Worm (Caenorhabditis elegans): ENCODE results near the gene srd-31.

The srd-31 gene

DNA sequence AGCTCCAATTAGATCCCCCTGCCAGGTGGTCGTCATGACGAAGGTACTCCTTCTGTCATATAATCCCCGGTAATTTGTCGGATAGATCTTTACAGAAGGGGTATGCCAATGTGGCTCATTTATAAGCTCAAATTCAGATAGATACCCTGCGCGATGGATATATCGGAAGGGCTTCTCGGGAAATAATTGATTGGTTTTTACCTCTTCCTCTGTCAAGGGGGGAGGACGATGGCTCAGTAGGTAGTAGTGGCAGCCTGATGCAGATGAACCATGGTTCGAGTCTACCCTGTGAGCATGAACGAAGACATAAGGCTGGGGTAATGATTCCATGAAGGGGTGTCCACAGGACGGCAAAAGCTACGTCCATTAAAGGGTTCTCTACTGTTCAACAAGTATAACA lies 12.6 kb upstream of the srd-31 start:
- TF ChIP-seq T22C8.4 (GFP tag; IDR thresholded peaks at IDR 0.05), result no peak
- TF ChIP-seq ref-1 (GFP tag; conservative IDR thresholded peaks at IDR 0.05), result no peak
- no peak for TF ChIP-seq med-1 (GFP tag; optimal IDR thresholded peaks at IDR 0.05; ENCODE audit: insufficient read depth)

DNA sequence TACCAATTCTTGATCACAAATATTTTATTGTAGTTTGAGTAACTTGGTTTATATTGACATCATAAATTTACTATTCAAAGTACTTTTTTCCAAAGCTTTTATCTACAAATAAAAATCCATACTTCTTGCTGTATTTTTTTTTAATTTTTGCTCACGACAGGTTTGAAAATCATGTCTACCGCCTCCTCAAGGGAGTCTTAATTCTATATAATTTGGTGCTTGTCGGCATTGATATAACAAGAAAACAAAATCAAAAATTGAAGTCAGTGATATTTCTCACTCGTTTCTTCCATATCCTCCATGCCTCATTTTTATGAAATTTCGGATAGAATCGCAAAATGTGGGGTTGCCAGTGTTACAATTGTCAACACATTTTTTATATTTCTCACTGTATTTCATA lies 10.9 kb upstream of the srd-31 start, which contains the start of gene str-47:
Gene str-47, plus strand, starts transcription at position 301 of the 400 bp plus-strand sequence.
- TF ChIP-seq flt-1 (GFP tag; IDR thresholded peaks at IDR 0.05), result no peak
- TF ChIP-seq med-1 (GFP tag; optimal IDR thresholded peaks at IDR 0.05; ENCODE audit: insufficient read depth), result no peak
- no peak for TF ChIP-seq ztf-23 (GFP tag; IDR thresholded peaks at IDR 0.05)
- TF ChIP-seq cog-1 (tag; optimal IDR thresholded peaks at IDR 0.05), result no peak
- no peak for TF ChIP-seq T22C8.4 (GFP tag; IDR thresholded peaks at IDR 0.05)
- no peak for TF ChIP-seq ref-1 (GFP tag; conservative IDR thresholded peaks at IDR 0.05)
- TF ChIP-seq tab-1 (GFP tag; IDR thresholded peaks at IDR 0.05), result no peak
- no peak for TF ChIP-seq ztf-29 (GFP tag; IDR thresholded peaks at IDR 0.05)
- no peak for TF ChIP-seq klf-2 (GFP tag; conservative IDR thresholded peaks at IDR 0.05)

DNA sequence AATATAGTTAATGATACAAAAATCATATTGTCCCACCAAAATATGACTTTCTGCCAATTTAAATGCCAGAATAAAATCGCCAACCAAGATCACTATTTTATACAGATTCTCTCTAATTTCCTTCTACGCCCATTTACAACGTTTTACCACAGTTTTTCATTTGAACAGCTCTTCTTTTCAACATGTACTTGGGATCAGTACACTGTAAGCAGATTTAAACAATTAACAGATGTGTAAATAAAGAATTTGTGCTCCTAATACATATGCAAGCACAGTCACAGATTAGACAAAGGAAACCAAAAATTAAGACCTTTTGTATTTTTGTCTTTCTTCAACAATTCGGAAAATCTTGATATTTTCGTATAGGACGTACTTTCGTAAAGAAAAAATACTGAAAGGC lies 8.9 kb upstream of the srd-31 start, which contains the start of gene F07C4.11:
Gene F07C4.11, minus strand, starts transcription at position 101 of the 400 bp plus-strand sequence.
- TF ChIP-seq ztf-29 (GFP tag; IDR thresholded peaks at IDR 0.05) (no peak), flt-1 (GFP tag; IDR thresholded peaks at IDR 0.05) (no peak), cog-1 (tag; optimal IDR thresholded peaks at IDR 0.05) (no peak), tab-1 (GFP tag; IDR thresholded peaks at IDR 0.05) (no peak), ztf-23 (GFP tag; IDR thresholded peaks at IDR 0.05) (no peak), klf-2 (GFP tag; conservative IDR thresholded peaks at IDR 0.05) (no peak), T22C8.4 (GFP tag; IDR thresholded peaks at IDR 0.05) (no peak), med-1 (GFP tag; optimal IDR thresholded peaks at IDR 0.05; ENCODE audit: insufficient read depth) (no peak), ref-1 (GFP tag; conservative IDR thresholded peaks at IDR 0.05) (no peak)

DNA sequence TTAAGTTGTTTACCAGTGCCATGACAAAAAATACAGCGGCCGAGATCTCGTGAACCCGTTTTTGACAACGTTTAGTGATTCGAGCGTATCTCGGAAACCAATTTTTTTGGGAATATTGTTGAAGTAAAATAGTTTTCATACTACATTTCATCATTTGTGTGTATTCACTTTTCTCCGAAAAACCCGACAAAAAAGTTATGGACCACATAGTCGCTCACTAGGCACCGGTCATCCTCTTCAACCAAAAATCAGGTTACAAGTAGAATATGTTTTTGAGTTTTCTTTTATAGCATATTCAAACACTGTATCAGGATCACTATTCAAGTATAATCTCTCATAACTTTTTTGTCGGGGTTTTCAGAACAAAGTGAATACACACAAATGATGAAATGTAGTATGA lies 7.2 kb upstream of the srd-31 start:
- TF ChIP-seq ztf-23 (GFP tag; IDR thresholded peaks at IDR 0.05), result no peak
- no peak for TF ChIP-seq klf-2 (GFP tag; conservative IDR thresholded peaks at IDR 0.05)
- no peak for TF ChIP-seq flt-1 (GFP tag; IDR thresholded peaks at IDR 0.05)
- TF ChIP-seq cog-1 (tag; optimal IDR thresholded peaks at IDR 0.05), result no peak
- no peak for TF ChIP-seq ztf-29 (GFP tag; IDR thresholded peaks at IDR 0.05)
- TF ChIP-seq ref-1 (GFP tag; conservative IDR thresholded peaks at IDR 0.05), result no peak
- no peak for TF ChIP-seq med-1 (GFP tag; optimal IDR thresholded peaks at IDR 0.05; ENCODE audit: insufficient read depth)
- no peak for TF ChIP-seq T22C8.4 (GFP tag; IDR thresholded peaks at IDR 0.05)

DNA sequence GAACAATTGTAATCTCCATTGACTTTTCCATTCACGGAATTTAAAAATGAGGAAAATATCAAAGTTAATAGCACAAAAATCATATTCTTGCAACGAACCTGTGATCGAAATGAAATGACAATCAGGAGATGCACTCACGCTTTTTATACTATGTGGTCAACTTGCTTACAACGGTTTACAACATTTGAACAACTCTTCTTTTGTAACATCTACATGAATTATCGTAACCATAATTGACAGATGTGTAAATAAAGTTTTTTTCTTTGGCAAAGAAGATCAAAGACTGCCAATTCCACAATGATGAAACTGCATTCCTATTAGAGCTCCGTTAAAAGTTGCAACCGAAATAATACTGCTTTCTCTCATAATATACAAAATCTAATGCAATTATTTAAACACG lies 5.2 kb upstream of the srd-31 start, which contains the start of gene F07C4.10:
Gene F07C4.10, minus strand, starts transcription at position 101 of the 400 bp plus-strand sequence.
- TF ChIP-seq ztf-29 (GFP tag; IDR thresholded peaks at IDR 0.05) (no peak), ref-1 (GFP tag; conservative IDR thresholded peaks at IDR 0.05) (no peak), T22C8.4 (GFP tag; IDR thresholded peaks at IDR 0.05) (no peak)

DNA sequence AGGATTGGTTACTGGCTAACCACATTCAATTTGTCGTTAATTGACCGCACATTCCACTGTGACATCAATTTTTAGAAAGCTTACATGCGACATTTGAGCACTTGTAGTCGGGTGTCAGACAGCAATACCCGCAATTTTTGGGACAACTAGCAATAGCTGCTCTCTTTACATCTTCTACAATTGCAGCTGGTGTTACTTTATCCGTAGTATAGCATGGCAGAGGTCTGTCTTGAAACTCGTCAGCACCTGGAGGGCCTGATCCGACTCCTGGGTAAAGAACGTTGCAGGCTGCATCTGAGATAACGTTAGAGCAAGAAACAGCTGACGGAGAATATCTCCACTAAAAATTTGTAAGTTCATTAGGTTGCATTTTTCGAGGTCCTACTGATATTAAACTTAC lies 4.8 kb upstream of the srd-31 start:
- TF ChIP-seq ztf-29 (GFP tag; IDR thresholded peaks at IDR 0.05) (no peak), cog-1 (tag; optimal IDR thresholded peaks at IDR 0.05) (no peak), ztf-23 (GFP tag; IDR thresholded peaks at IDR 0.05) (no peak)

DNA sequence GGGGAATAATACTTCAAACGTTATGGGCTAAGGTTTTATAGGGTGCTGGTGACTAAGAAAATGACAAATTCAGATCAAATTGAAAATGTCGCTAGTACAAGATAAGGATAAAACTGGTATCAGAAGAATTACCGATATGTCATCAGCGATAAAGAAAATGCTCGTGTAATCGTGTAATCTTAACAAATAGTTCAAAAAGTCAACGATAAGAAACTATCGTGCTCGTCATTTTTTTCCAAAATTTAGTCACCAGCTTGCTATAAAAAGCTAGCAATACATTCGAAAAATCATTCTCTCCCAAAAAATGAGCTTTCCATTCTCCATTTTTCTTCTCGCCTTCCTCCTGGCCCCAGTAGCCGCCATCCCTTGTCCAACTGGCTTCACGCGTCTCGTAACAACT lies 3.2 kb upstream of the srd-31 start, which contains the start of gene clec-45:
Gene clec-45, plus strand, starts transcription at position 301 of the 400 bp plus-strand sequence.
- TF ChIP-seq flt-1 (GFP tag; IDR thresholded peaks at IDR 0.05) (no peak), klf-2 (GFP tag; conservative IDR thresholded peaks at IDR 0.05) (no peak), med-1 (GFP tag; optimal IDR thresholded peaks at IDR 0.05; ENCODE audit: insufficient read depth) (no peak), ref-1 (GFP tag; conservative IDR thresholded peaks at IDR 0.05) (no peak), ztf-23 (GFP tag; IDR thresholded peaks at IDR 0.05) (no peak), cog-1 (tag; optimal IDR thresholded peaks at IDR 0.05) (no peak), ztf-29 (GFP tag; IDR thresholded peaks at IDR 0.05) (no peak)

DNA sequence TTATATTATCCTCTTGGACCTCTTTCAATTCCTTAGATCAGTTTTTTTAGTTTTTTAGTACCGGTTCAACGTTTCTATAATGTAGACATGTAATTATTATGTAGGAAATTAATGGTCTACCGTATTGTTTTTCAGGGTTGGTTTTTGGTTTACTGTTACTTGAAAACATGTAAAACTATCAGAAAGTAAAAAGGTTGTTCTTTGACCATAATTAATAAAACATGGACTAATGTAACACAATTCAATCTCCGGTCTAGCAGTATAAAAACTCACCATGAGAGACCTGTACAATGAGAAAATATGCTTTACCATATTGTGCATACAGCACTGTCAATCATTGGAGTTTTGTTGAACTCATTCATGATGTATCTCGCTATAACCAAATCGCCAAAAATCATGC lies 912 bp upstream of the srd-31 start, which contains the start of gene srd-29:
Gene srd-29, plus strand, starts transcription at position 301 of the 400 bp plus-strand sequence.
- TF ChIP-seq klf-2 (GFP tag; conservative IDR thresholded peaks at IDR 0.05), result no peak
- TF ChIP-seq T22C8.4 (GFP tag; IDR thresholded peaks at IDR 0.05), result no peak
- TF ChIP-seq ref-1 (GFP tag; conservative IDR thresholded peaks at IDR 0.05), result no peak
- TF ChIP-seq tab-1 (GFP tag; IDR thresholded peaks at IDR 0.05), result no peak
- no peak for TF ChIP-seq ztf-23 (GFP tag; IDR thresholded peaks at IDR 0.05)
- TF ChIP-seq ztf-29 (GFP tag; IDR thresholded peaks at IDR 0.05), result no peak
- TF ChIP-seq med-1 (GFP tag; optimal IDR thresholded peaks at IDR 0.05; ENCODE audit: insufficient read depth), result no peak
- no peak for TF ChIP-seq flt-1 (GFP tag; IDR thresholded peaks at IDR 0.05)
- TF ChIP-seq cog-1 (tag; optimal IDR thresholded peaks at IDR 0.05), result no peak

DNA sequence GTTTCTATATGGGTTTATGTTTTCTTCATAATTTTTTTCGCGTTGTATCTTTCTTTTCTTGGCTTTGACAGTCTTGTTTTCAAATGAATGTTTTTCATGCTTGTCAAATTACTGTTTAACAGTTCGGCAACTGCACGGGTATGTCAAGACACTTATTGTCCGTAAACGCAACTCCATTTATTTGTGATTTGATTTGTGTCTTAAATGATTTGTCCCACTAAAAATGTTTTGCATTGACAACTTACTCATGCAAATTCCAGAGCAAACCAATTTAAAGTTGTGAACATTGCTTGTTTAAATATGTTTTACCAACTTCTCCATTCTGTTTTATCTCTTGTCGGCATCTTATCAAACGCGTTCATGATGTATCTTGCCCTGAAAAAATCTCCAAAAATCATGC lies 2.8 kb downstream of the srd-31 start, which contains the start of gene srd-25:
Gene srd-25, plus strand, starts transcription at position 301 of the 400 bp plus-strand sequence.
- no peak for TF ChIP-seq tab-1 (GFP tag; IDR thresholded peaks at IDR 0.05)
- TF ChIP-seq ztf-29 (GFP tag; IDR thresholded peaks at IDR 0.05), result no peak
- TF ChIP-seq ztf-23 (GFP tag; IDR thresholded peaks at IDR 0.05), result no peak
- TF ChIP-seq med-1 (GFP tag; optimal IDR thresholded peaks at IDR 0.05; ENCODE audit: insufficient read depth), result no peak
- no peak for TF ChIP-seq T22C8.4 (GFP tag; IDR thresholded peaks at IDR 0.05)
- no peak for TF ChIP-seq klf-2 (GFP tag; conservative IDR thresholded peaks at IDR 0.05)
- TF ChIP-seq ref-1 (GFP tag; conservative IDR thresholded peaks at IDR 0.05), result no peak
- no peak for TF ChIP-seq flt-1 (GFP tag; IDR thresholded peaks at IDR 0.05)
- no peak for TF ChIP-seq cog-1 (tag; optimal IDR thresholded peaks at IDR 0.05)

DNA sequence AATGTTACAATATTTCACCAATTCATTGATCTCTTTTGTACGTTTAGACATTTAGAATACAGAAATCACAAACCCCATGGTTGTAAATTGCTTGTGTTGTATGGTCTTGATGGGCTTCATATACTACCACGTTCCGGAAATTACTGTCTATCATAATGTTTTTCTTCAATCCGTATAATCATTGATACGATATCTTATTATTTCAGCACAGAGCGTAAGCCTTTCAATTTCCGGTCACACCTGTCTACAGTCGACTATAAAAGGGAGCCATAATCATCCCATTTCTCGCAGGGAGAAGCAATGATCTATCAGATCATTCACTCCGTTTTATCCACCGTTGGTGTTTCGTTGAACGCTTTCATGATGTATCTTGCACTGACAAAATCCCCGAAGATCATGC lies 5.1 kb downstream of the srd-31 start, which contains the start of gene srd-30:
Gene srd-30, plus strand, starts transcription at position 301 of the 400 bp plus-strand sequence.
- TF ChIP-seq cog-1 (tag; optimal IDR thresholded peaks at IDR 0.05) (no peak), flt-1 (GFP tag; IDR thresholded peaks at IDR 0.05) (no peak), klf-2 (GFP tag; conservative IDR thresholded peaks at IDR 0.05) (no peak), tab-1 (GFP tag; IDR thresholded peaks at IDR 0.05) (no peak), ztf-23 (GFP tag; IDR thresholded peaks at IDR 0.05) (no peak), ztf-29 (GFP tag; IDR thresholded peaks at IDR 0.05) (no peak), med-1 (GFP tag; optimal IDR thresholded peaks at IDR 0.05; ENCODE audit: insufficient read depth) (no peak), T22C8.4 (GFP tag; IDR thresholded peaks at IDR 0.05) (no peak), ref-1 (GFP tag; conservative IDR thresholded peaks at IDR 0.05) (no peak)

Measured in whole organism, midembryonic.